Fruit fly (Drosophila melanogaster): Measurements from ENCODE around the gene CG17806.

dm6 chr3R:17803025-17803424 lies at the start of gene CG17806:
- TF ChIP-seq dati (GFP tag; IDR thresholded peaks at IDR 0.05) (no peak), CG10431 (GFP tag; optimal IDR thresholded peaks at IDR 0.05) (no peak)
